Worm (Caenorhabditis elegans) whole organism, L4 larva: Measurements from ENCODE around the gene idpp-5.

ENCODE experiments used
- F26F4.8 ChIP-seq: fragments of 200-800 bp; sonication (Bioruptor generic); conservative IDR thresholded peaks from 2 replicates; pipeline ENCODE4 v1.3.6; 2022; ENCODE audit warnings: missing genetic modification characterization, missing compliant biosample characterization
- F37D6.2 ChIP-seq: sonication (generic microtip); optimal IDR thresholded peaks from 2 replicates; lab custom pipeline; 2016; ENCODE audit warnings: mild to moderate bottlenecking, missing genetic modification characterization, missing compliant biosample characterization
- F44E2.7 ChIP-seq: fragments of 200-800 bp; sonication (Bioruptor generic); IDR thresholded peaks from 2 replicates; pipeline ENCODE4 v2.1.2; 2022; ENCODE audit warnings: missing genetic modification characterization, missing compliant biosample characterization
- F49E8.2 ChIP-seq: sonication (generic microtip); optimal IDR thresholded peaks from 2 replicates; lab custom pipeline; 2016; ENCODE audit warnings: missing compliant biosample characterization, mild to moderate bottlenecking, missing genetic modification characterization, borderline replicate concordance
- R02D3.7 ChIP-seq: fragments of 150-350 bp; sonication (generic microtip); optimal IDR thresholded peaks from 3 replicates; lab custom pipeline; 2014; ENCODE audit warnings: missing biosample characterization, missing genetic modification characterization
- T20F7.1 ChIP-seq: fragments of 200-800 bp; sonication (Bioruptor generic); optimal IDR thresholded peaks from 2 replicates; lab custom pipeline; 2018; ENCODE audit warnings: mild to moderate bottlenecking, missing genetic modification characterization, missing compliant biosample characterization
- Y75B8A.6 ChIP-seq: fragments of 200-800 bp; sonication (Bioruptor generic); IDR thresholded peaks from 2 replicates; pipeline ENCODE4 v1.3.6; 2022; ENCODE audit warnings: missing genetic modification reagents, missing genetic modification characterization, missing compliant biosample characterization
- ZK337.2 ChIP-seq: fragments of 200-800 bp; sonication (Bioruptor generic); IDR thresholded peaks from 2 replicates; pipeline ENCODE4 v1.3.6; 2022; ENCODE audit warnings: missing genetic modification reagents, missing genetic modification characterization, missing compliant biosample characterization
- ZK546.5 ChIP-seq, 2 experiments: sonication (generic microtip); optimal IDR thresholded peaks; 2 replicates each; lab custom pipeline; 2017; ENCODE audit warnings: missing biosample characterization in 2 of 2, missing genetic modification characterization in 2 of 2
- aha-1 ChIP-seq: fragments of 150-350 bp; peaks from one replicate; lab custom pipeline; 2014; ENCODE audit warnings: missing biosample characterization, missing genetic modification characterization
- arid-1 ChIP-seq: fragments of 200-800 bp; sonication (Bioruptor generic); conservative IDR thresholded peaks from 2 replicates; pipeline ENCODE4 v1.3.6; 2022; ENCODE audit warnings: missing genetic modification reagents, missing genetic modification characterization, missing compliant biosample characterization
- ceh-44 ChIP-seq: fragments of 200-800 bp; sonication (Bioruptor generic); IDR thresholded peaks from 2 replicates; pipeline ENCODE4 v1.3.6; 2022; ENCODE audit warnings: missing genetic modification reagents, missing genetic modification characterization, missing compliant biosample characterization
- ceh-82 ChIP-seq: sonication (generic microtip); optimal IDR thresholded peaks from 2 replicates; lab custom pipeline; 2017; ENCODE audit warnings: missing biosample characterization, missing genetic modification characterization
- cey-2 ChIP-seq: sonication (generic microtip); optimal IDR thresholded peaks from 3 replicates; lab custom pipeline; 2017; ENCODE audit warnings: missing genetic modification characterization, mild to moderate bottlenecking, missing compliant biosample characterization, antibody characterized with exemption, borderline replicate concordance; ENCODE audit not compliant: insufficient read depth
- ctbp-1 ChIP-seq: fragments of 200-800 bp; sonication (Bioruptor generic); IDR thresholded peaks from 2 replicates; pipeline ENCODE4 v1.3.6; 2022; ENCODE audit warnings: missing genetic modification reagents, missing genetic modification characterization, missing compliant biosample characterization
- daf-19 ChIP-seq: fragments of 200-800 bp; sonication (Bioruptor generic); conservative IDR thresholded peaks from 2 replicates; pipeline ENCODE4 v1.3.6; 2022; ENCODE audit warnings: missing genetic modification characterization, missing compliant biosample characterization
- daf-8 ChIP-seq: fragments of 200-800 bp; sonication (Bioruptor generic); IDR thresholded peaks from 2 replicates; pipeline ENCODE4 v1.3.6; 2022; ENCODE audit warnings: missing genetic modification characterization, missing compliant biosample characterization
- dmd-8 ChIP-seq: fragments of 200-800 bp; sonication (Bioruptor generic); IDR thresholded peaks from 2 replicates; pipeline ENCODE4 v1.3.6; 2022; ENCODE audit warnings: missing genetic modification characterization, missing compliant biosample characterization
- dmd-9 ChIP-seq: fragments of 200-800 bp; sonication (Bioruptor generic); IDR thresholded peaks from 2 replicates; pipeline ENCODE4 v1.3.6; 2022; ENCODE audit warnings: missing genetic modification reagents, missing genetic modification characterization, missing compliant biosample characterization
- dpl-1 ChIP-seq: fragments of 150-350 bp; optimal IDR thresholded peaks from 2 replicates; lab custom pipeline; 2014; ENCODE audit warnings: missing biosample characterization, missing genetic modification reagents, missing genetic modification characterization
- duxl-1 ChIP-seq: sonication (generic microtip); optimal IDR thresholded peaks from 2 replicates; lab custom pipeline; 2016; ENCODE audit warnings: mild to moderate bottlenecking, missing genetic modification characterization, moderate library complexity, missing compliant biosample characterization; ENCODE audit not compliant: poor library complexity
- egl-43 ChIP-seq: fragments of 200-800 bp; sonication (Bioruptor generic); IDR thresholded peaks from 2 replicates; pipeline ENCODE4 v1.3.6; 2022; ENCODE audit warnings: missing genetic modification reagents, missing genetic modification characterization, missing compliant biosample characterization
- fos-1 ChIP-seq: fragments of 150-350 bp; optimal IDR thresholded peaks from 2 replicates; lab custom pipeline; 2014; ENCODE audit warnings: missing biosample characterization, missing genetic modification characterization
- hlh-11 ChIP-seq: fragments of 200-800 bp; sonication (Bioruptor generic); optimal IDR thresholded peaks from 2 replicates; lab custom pipeline; 2018; ENCODE audit warnings: mild to moderate bottlenecking, missing genetic modification characterization, missing compliant biosample characterization
- hlh-30 ChIP-seq: sonication (generic microtip); optimal IDR thresholded peaks from 2 replicates; lab custom pipeline; 2017; ENCODE audit warnings: antibody characterized with exemption, mild to moderate bottlenecking, missing genetic modification characterization, missing compliant biosample characterization; ENCODE audit not compliant: insufficient read depth
- jun-1 ChIP-seq: fragments of 150-350 bp; optimal IDR thresholded peaks from 2 replicates; lab custom pipeline; 2014; ENCODE audit warnings: missing biosample characterization, missing genetic modification reagents, missing genetic modification characterization
- lin-13 ChIP-seq: fragments of 150-350 bp; optimal IDR thresholded peaks from 2 replicates; lab custom pipeline; 2014; ENCODE audit warnings: missing biosample characterization, missing genetic modification reagents, missing genetic modification characterization
- lin-15B ChIP-seq: fragments of 150-350 bp; sonication (generic microtip); optimal IDR thresholded peaks from 3 replicates; lab custom pipeline; 2014; ENCODE audit warnings: missing biosample characterization, missing genetic modification characterization
- lin-38 ChIP-seq: fragments of 200-800 bp; sonication (Bioruptor generic); IDR thresholded peaks from 2 replicates; pipeline ENCODE4 v1.3.6; 2022; ENCODE audit warnings: missing genetic modification reagents, missing genetic modification characterization, missing compliant biosample characterization
- lin-39 ChIP-seq: fragments of 150-350 bp; optimal IDR thresholded peaks from 2 replicates; lab custom pipeline; 2014; ENCODE audit warnings: missing biosample characterization, missing genetic modification reagents, missing genetic modification characterization
- lir-3 ChIP-seq: sonication (generic microtip); optimal IDR thresholded peaks from 2 replicates; lab custom pipeline; 2016; ENCODE audit warnings: mild to moderate bottlenecking, missing genetic modification characterization, missing compliant biosample characterization
- madf-9 ChIP-seq: fragments of 200-800 bp; sonication (Bioruptor generic); conservative IDR thresholded peaks from 2 replicates; pipeline ENCODE4 v1.3.6; 2022; ENCODE audit warnings: missing genetic modification reagents, missing genetic modification characterization, missing compliant biosample characterization
- mdl-1 ChIP-seq, 2 experiments: fragments of 150-350 bp in 1 of 2; sonication (generic microtip) in 1 of 2; optimal IDR thresholded peaks; 2 replicates each; lab custom pipeline; 2014 to 2017; ENCODE audit warnings: missing biosample characterization in 2 of 2, missing genetic modification characterization in 2 of 2
- mxl-2 ChIP-seq: fragments of 200-800 bp; sonication (Bioruptor generic); conservative IDR thresholded peaks from 2 replicates; pipeline ENCODE4 v1.3.6; 2022; ENCODE audit warnings: missing genetic modification reagents, missing genetic modification characterization, missing compliant biosample characterization
- mxl-3 ChIP-seq: fragments of 200-800 bp; sonication (Bioruptor generic); optimal IDR thresholded peaks from 2 replicates; lab custom pipeline; 2018; ENCODE audit warnings: mild to moderate bottlenecking, missing genetic modification characterization, missing compliant biosample characterization
- nhr-10 ChIP-seq: fragments of 150-350 bp; optimal IDR thresholded peaks from 2 replicates; lab custom pipeline; 2014; ENCODE audit warnings: missing biosample characterization, missing genetic modification characterization
- nhr-111 ChIP-seq: fragments of 200-800 bp; sonication (Bioruptor generic); optimal IDR thresholded peaks from 2 replicates; lab custom pipeline; 2018; ENCODE audit warnings: mild to moderate bottlenecking, missing genetic modification characterization, missing compliant biosample characterization
- nhr-237 ChIP-seq: sonication (generic microtip); optimal IDR thresholded peaks from 2 replicates; lab custom pipeline; 2017; ENCODE audit warnings: missing biosample characterization, missing genetic modification characterization
- nhr-25 ChIP-seq: sonication (generic microtip); optimal IDR thresholded peaks from 2 replicates; lab custom pipeline; 2017; ENCODE audit warnings: missing genetic modification characterization, mild to moderate bottlenecking, missing compliant biosample characterization, antibody characterized with exemption, moderate library complexity, borderline replicate concordance; ENCODE audit not compliant: insufficient read depth
- nhr-42 ChIP-seq: fragments of 200-800 bp; sonication (Bioruptor generic); IDR thresholded peaks from 2 replicates; pipeline ENCODE4 v1.3.6; 2022; ENCODE audit warnings: missing genetic modification characterization, missing compliant biosample characterization
- nhr-48 ChIP-seq: sonication (generic microtip); optimal IDR thresholded peaks from 2 replicates; lab custom pipeline; 2016; ENCODE audit warnings: mild to moderate bottlenecking, missing genetic modification characterization, missing compliant biosample characterization
- nhr-76 ChIP-seq: fragments of 150-350 bp; optimal IDR thresholded peaks from 2 replicates; lab custom pipeline; 2014; ENCODE audit warnings: missing biosample characterization, missing genetic modification characterization
- nhr-77 ChIP-seq: fragments of 150-350 bp; optimal IDR thresholded peaks from 2 replicates; lab custom pipeline; 2014; ENCODE audit warnings: missing biosample characterization, missing genetic modification characterization
- rbr-2 ChIP-seq: sonication (generic microtip); optimal IDR thresholded peaks from 2 replicates; lab custom pipeline; 2016; ENCODE audit warnings: missing genotype, missing genetic modification characterization, missing compliant biosample characterization
- set-16 ChIP-seq: fragments of 200-800 bp; sonication (Bioruptor generic); IDR thresholded peaks from 2 replicates; pipeline ENCODE4 v1.3.6; 2022; ENCODE audit warnings: missing genetic modification reagents, missing genetic modification characterization, missing compliant biosample characterization
- skn-1 ChIP-seq: fragments of 150-350 bp; optimal IDR thresholded peaks from 2 replicates; lab custom pipeline; 2014; ENCODE audit warnings: missing biosample characterization, missing genetic modification characterization
- snpc-4 ChIP-seq: fragments of 150-350 bp; optimal IDR thresholded peaks from 2 replicates; lab custom pipeline; 2014; ENCODE audit warnings: missing biosample characterization, missing genetic modification characterization
- tag-97 ChIP-seq: fragments of 200-800 bp; sonication (Bioruptor generic); IDR thresholded peaks from 2 replicates; pipeline ENCODE4 v1.3.6; 2022; ENCODE audit warnings: missing genetic modification characterization, missing compliant biosample characterization
- unc-130 ChIP-seq: sonication (generic microtip); optimal IDR thresholded peaks from 2 replicates; lab custom pipeline; 2016; ENCODE audit warnings: missing genetic modification reagents, missing genetic modification characterization, missing compliant biosample characterization
- unc-39 ChIP-seq: sonication (generic microtip); optimal IDR thresholded peaks from 2 replicates; lab custom pipeline; 2017; ENCODE audit warnings: missing biosample characterization, missing genetic modification characterization
- zag-1 ChIP-seq: fragments of 150-350 bp; optimal IDR thresholded peaks from 2 replicates; lab custom pipeline; 2014; ENCODE audit warnings: missing biosample characterization, missing genetic modification characterization
- zip-2 ChIP-seq: fragments of 150-350 bp; optimal IDR thresholded peaks from 2 replicates; lab custom pipeline; 2014; ENCODE audit warnings: missing biosample characterization, missing genetic modification characterization

The idpp-5 gene

DNA sequence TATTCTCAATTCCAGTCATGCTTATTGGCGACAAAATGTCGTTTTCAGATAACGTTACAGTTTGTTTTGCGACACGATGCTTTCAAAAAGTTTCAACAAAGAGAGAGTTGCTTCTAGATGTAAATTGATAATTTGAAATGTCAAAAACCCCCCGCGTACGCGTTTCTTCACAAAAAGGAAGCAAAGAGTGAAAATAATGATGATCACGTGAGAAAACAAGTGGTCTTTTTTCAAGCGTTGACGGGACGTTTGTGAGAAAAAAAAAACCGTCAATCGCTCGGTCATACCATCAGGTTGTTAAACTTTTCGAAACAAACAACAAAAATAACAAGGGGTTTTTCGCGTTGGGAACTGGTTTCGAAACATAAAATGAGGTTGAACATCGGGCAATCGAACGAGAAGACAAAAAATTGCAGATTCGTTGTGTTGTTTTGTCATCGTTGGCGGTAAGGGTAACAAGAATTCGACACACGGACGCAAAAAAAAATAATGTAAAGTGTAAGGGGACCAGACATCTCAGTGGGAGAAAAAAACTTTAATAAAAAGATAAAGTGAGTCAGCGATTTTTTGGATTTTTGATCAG is 39.5 kb upstream of the idpp-5 start:
- TF ChIP-seq nhr-77 (tag; lab: Kevin White, UChicago) (peak; percentile 75), lin-15B (no peak), nhr-76 (no peak), F37D6.2 (tag; lab: Kevin White, UChicago) (no peak), hlh-30 (peak; percentile 89), R02D3.7 (tag; lab: Kevin White, UChicago) (no peak), skn-1 (no peak), ZK337.2 (GFP tag; lab: Robert Waterston, UW) (no peak), set-16 (GFP tag; lab: Robert Waterston, UW) (no peak), dpl-1 (peak; percentile 24), aha-1 (tag; lab: Kevin White, UChicago) (peak; percentile 62), fos-1 (tag; lab: Kevin White, UChicago) (no peak), ctbp-1 (no peak), arid-1 (no peak), zip-2 (tag; lab: Kevin White, UChicago) (no peak), lin-13 (GFP tag; lab: Kevin White, UChicago) (peak; percentile 21), egl-43 (GFP tag; lab: Robert Waterston, UW) (no peak), ZK546.5 (tag; optimal IDR thresholded peaks at IDR 0.05; lab: Kevin White, UChicago) (no peak), zag-1 (tag; lab: Kevin White, UChicago) (no peak), daf-19 (GFP tag; lab: Robert Waterston, UW) (no peak), madf-9 (GFP tag; lab: Robert Waterston, UW) (no peak), duxl-1 (tag; lab: Kevin White, UChicago) (no peak), F49E8.2 (tag; lab: Kevin White, UChicago) (no peak), rbr-2 (no peak), tag-97 (GFP tag; lab: Robert Waterston, UW) (no peak), unc-39 (tag; lab: Kevin White, UChicago) (no peak), mxl-3 (peak; percentile 2), dmd-9 (GFP tag; lab: Robert Waterston, UW) (no peak), cey-2 (tag; lab: Kevin White, UChicago) (peak; percentile 17), hlh-11 (tag; lab: Kevin White, UChicago) (peak; percentile 94), mxl-2 (GFP tag; lab: Robert Waterston, UW) (0 out of 2 replicates have a peak, but pooled peaks have one; percentile 25), F26F4.8 (no peak), lin-39 (tag; lab: Kevin White, UChicago) (no peak), mdl-1 (tag; optimal IDR thresholded peaks at IDR 0.05; lab: Kevin White, UChicago) (peak in 1 of 2 experiments; percentile 62), daf-8 (no peak), Y75B8A.6 (GFP tag; lab: Robert Waterston, UW) (no peak), nhr-237 (tag; lab: Kevin White, UChicago) (no peak), nhr-111 (GFP tag; lab: Kevin White, UChicago) (no peak), nhr-25 (tag; lab: Kevin White, UChicago) (no peak), ceh-44 (GFP tag; lab: Robert Waterston, UW) (no peak), nhr-42 (no peak), dmd-8 (no peak), jun-1 (tag; lab: Kevin White, UChicago) (peak; percentile 5), unc-130 (GFP tag; lab: Kevin White, UChicago) (no peak), lin-38 (no peak), lir-3 (tag; lab: Kevin White, UChicago) (no peak), nhr-48 (tag; lab: Kevin White, UChicago) (peak; percentile 57), T20F7.1 (no peak), nhr-10 (tag; lab: Kevin White, UChicago) (no peak), ceh-82 (tag; lab: Kevin White, UChicago) (no peak), snpc-4 (tag; lab: Kevin White, UChicago) (no peak), F44E2.7 (GFP tag; lab: Robert Waterston, UW) (no peak)
